Worm (Caenorhabditis elegans) whole organism, L1 larva: Measurements from ENCODE around the gene F53A9.3.

Experiments
- C16A3.4 ChIP-seq: fragments of 150-350 bp; optimal IDR thresholded peaks from 2 replicates; lab custom pipeline; 2014; ENCODE audit warnings: missing biosample characterization, missing genetic modification characterization
- C34B4.2 ChIP-seq: sonication (generic microtip); optimal IDR thresholded peaks from 2 replicates; lab custom pipeline; 2017; ENCODE audit warnings: mild to moderate bottlenecking, missing genetic modification characterization, missing compliant biosample characterization
- Y116A8C.19 ChIP-seq: sonication (generic microtip); optimal IDR thresholded peaks from 2 replicates; lab custom pipeline; 2016; ENCODE audit warnings: missing compliant biosample characterization, missing genetic modification characterization, borderline replicate concordance
- ama-1 ChIP-seq: fragments of 150-350 bp; optimal IDR thresholded peaks from 2 replicates; lab custom pipeline; 2014
- blmp-1 ChIP-seq: fragments of 150-350 bp; optimal IDR thresholded peaks from 2 replicates; lab custom pipeline; 2014; ENCODE audit warnings: missing biosample characterization, missing genetic modification characterization
- ceh-8 ChIP-seq: fragments of 200-800 bp; sonication (Bioruptor generic); optimal IDR thresholded peaks from 2 replicates; lab custom pipeline; 2018; ENCODE audit warnings: mild to moderate bottlenecking, missing genetic modification characterization, moderate library complexity, missing compliant biosample characterization
- ceh-90 ChIP-seq: sonication (generic microtip); optimal IDR thresholded peaks from 2 replicates; lab custom pipeline; 2016; ENCODE audit warnings: missing genetic modification characterization, missing compliant biosample characterization
- ces-1 ChIP-seq: fragments of 150-350 bp; optimal IDR thresholded peaks from 2 replicates; lab custom pipeline; 2014; ENCODE audit warnings: missing biosample characterization, missing genetic modification reagents, missing genetic modification characterization
- dsc-1 ChIP-seq: sonication (generic microtip); optimal IDR thresholded peaks from 2 replicates; lab custom pipeline; 2016; ENCODE audit warnings: mild to moderate bottlenecking, missing genetic modification characterization, missing compliant biosample characterization
- efl-1 ChIP-seq, 4 experiments: fragments of 150-350 bp; optimal IDR thresholded peaks in 3 of 4; peaks in 1 of 4; 1 replicate in 1 of 4; 2 replicates in 3 of 4; lab custom pipeline; 2014; ENCODE audit warnings: missing biosample characterization in 2 of 4, missing genetic modification characterization in 2 of 4, missing genetic modification reagents in 2 of 4
- elt-3 ChIP-seq, 6 experiments: fragments of 150-350 bp in 1 of 6; sonication (generic microtip); optimal IDR thresholded peaks; 2 replicates each; lab custom pipeline; 2017 to 2018; ENCODE audit warnings: missing biosample characterization in 6 of 6, missing genetic modification characterization in 6 of 6, inconsistent platforms in 1 of 6
- ets-5 ChIP-seq: fragments of 200-800 bp; sonication (Bioruptor generic); IDR thresholded peaks from 2 replicates; pipeline ENCODE4 v1.3.6; 2022; ENCODE audit warnings: missing genetic modification characterization, missing compliant biosample characterization
- fkh-10 ChIP-seq: sonication (generic microtip); optimal IDR thresholded peaks from 2 replicates; lab custom pipeline; 2017; ENCODE audit warnings: missing biosample characterization, missing genetic modification reagents, missing genetic modification characterization
- fkh-4 ChIP-seq: sonication (generic microtip); optimal IDR thresholded peaks from 2 replicates; lab custom pipeline; 2016; ENCODE audit warnings: missing compliant biosample characterization, missing genetic modification characterization, borderline replicate concordance
- hpl-2 ChIP-seq: fragments of 150-350 bp; optimal IDR thresholded peaks from 2 replicates; lab custom pipeline; 2014; ENCODE audit warnings: missing biosample characterization, missing genetic modification reagents, missing genetic modification characterization
- irx-1 ChIP-seq: sonication (generic microtip); optimal IDR thresholded peaks from 2 replicates; lab custom pipeline; 2016; ENCODE audit warnings: missing genetic modification characterization, missing compliant biosample characterization
- isw-1 ChIP-seq: fragments of 200-800 bp; sonication (Bioruptor generic); IDR thresholded peaks from 2 replicates; pipeline ENCODE4 v1.3.6; 2022; ENCODE audit warnings: missing genetic modification characterization, missing compliant biosample characterization
- jun-1 ChIP-seq: fragments of 150-350 bp; optimal IDR thresholded peaks from 2 replicates; lab custom pipeline; 2014; ENCODE audit warnings: missing biosample characterization, missing genetic modification reagents, missing genetic modification characterization
- lin-13 ChIP-seq: fragments of 150-350 bp; optimal IDR thresholded peaks from 2 replicates; lab custom pipeline; 2014; ENCODE audit warnings: missing biosample characterization, missing genetic modification reagents, missing genetic modification characterization
- lin-14 ChIP-seq: fragments of 200-800 bp; sonication (Bioruptor generic); optimal IDR thresholded peaks from 2 replicates; lab custom pipeline; 2018; ENCODE audit warnings: mild to moderate bottlenecking, missing genetic modification characterization, moderate library complexity, missing compliant biosample characterization
- lin-15B ChIP-seq: fragments of 150-350 bp; sonication (generic microtip); optimal IDR thresholded peaks from 3 replicates; lab custom pipeline; 2014; ENCODE audit warnings: missing biosample characterization, missing genetic modification characterization
- lin-35 ChIP-seq, 2 experiments: fragments of 150-350 bp; optimal IDR thresholded peaks; 2 replicates each; lab custom pipeline; 2014; ENCODE audit warnings: missing biosample characterization in 2 of 2, missing genetic modification characterization in 2 of 2, missing genetic modification reagents in 2 of 2
- lin-39 ChIP-seq: fragments of 150-350 bp; optimal IDR thresholded peaks from 2 replicates; lab custom pipeline; 2014; ENCODE audit warnings: missing biosample characterization, missing genetic modification reagents, missing genetic modification characterization
- lir-3 ChIP-seq: sonication (generic microtip); optimal IDR thresholded peaks from 2 replicates; lab custom pipeline; 2016; ENCODE audit warnings: mild to moderate bottlenecking, missing genetic modification characterization, moderate library complexity, missing compliant biosample characterization; ENCODE audit not compliant: poor library complexity
- mab-9 ChIP-seq: fragments of 200-800 bp; sonication (Bioruptor generic); IDR thresholded peaks from 2 replicates; pipeline ENCODE4 v1.3.6; 2022; ENCODE audit warnings: missing genetic modification reagents, missing genetic modification characterization, missing compliant biosample characterization
- mdl-1 ChIP-seq, 2 experiments: fragments of 150-350 bp; optimal IDR thresholded peaks; 2 replicates each; lab custom pipeline; 2014 to 2017; ENCODE audit warnings: missing biosample characterization in 2 of 2, missing genetic modification characterization in 2 of 2, inconsistent platforms in 1 of 2
- mep-1 ChIP-seq: fragments of 150-350 bp; optimal IDR thresholded peaks from 2 replicates; lab custom pipeline; 2014; ENCODE audit warnings: missing biosample characterization, missing genetic modification characterization
- nhr-11 ChIP-seq: fragments of 150-350 bp; optimal IDR thresholded peaks from 2 replicates; lab custom pipeline; 2014; ENCODE audit warnings: missing biosample characterization, missing genetic modification characterization
- nhr-19 ChIP-seq: fragments of 200-800 bp; sonication (Bioruptor generic); conservative IDR thresholded peaks from 2 replicates; pipeline ENCODE4 v1.3.6; 2022; ENCODE audit warnings: missing genetic modification characterization, missing compliant biosample characterization
- nhr-237 ChIP-seq: fragments of 150-350 bp; optimal IDR thresholded peaks from 2 replicates; lab custom pipeline; 2014; ENCODE audit warnings: missing biosample characterization, missing genetic modification characterization
- nhr-28 ChIP-seq: fragments of 150-350 bp; optimal IDR thresholded peaks from 2 replicates; lab custom pipeline; 2014; ENCODE audit warnings: missing biosample characterization, missing genetic modification characterization
- nhr-71 ChIP-seq: sonication (generic microtip); optimal IDR thresholded peaks from 2 replicates; lab custom pipeline; 2016; ENCODE audit warnings: mild to moderate bottlenecking, missing genetic modification characterization, moderate library complexity, missing compliant biosample characterization
- nhr-76 ChIP-seq: sonication (generic microtip); optimal IDR thresholded peaks from 2 replicates; lab custom pipeline; 2017; ENCODE audit warnings: missing biosample characterization, missing genetic modification characterization
- nhr-77 ChIP-seq: fragments of 150-350 bp; optimal IDR thresholded peaks from 2 replicates; lab custom pipeline; 2014; ENCODE audit warnings: missing biosample characterization, missing genetic modification characterization
- nhr-85 ChIP-seq: sonication (generic microtip); peaks from one replicate; lab custom pipeline; 2016; ENCODE audit warnings: missing genetic modification characterization, inconsistent platforms, missing compliant biosample characterization
- pqm-1 ChIP-seq: sonication (generic microtip); optimal IDR thresholded peaks from 3 replicates; lab custom pipeline; 2017; ENCODE audit warnings: missing biosample characterization, missing genetic modification characterization
- rnt-1 ChIP-seq: sonication (generic microtip); optimal IDR thresholded peaks from 2 replicates; lab custom pipeline; 2016; ENCODE audit warnings: mild to moderate bottlenecking, missing genetic modification characterization, moderate library complexity, missing compliant biosample characterization
- skn-1 ChIP-seq: fragments of 150-350 bp; optimal IDR thresholded peaks from 2 replicates; lab custom pipeline; 2014; ENCODE audit warnings: missing biosample characterization, missing genetic modification characterization
- snu-23 ChIP-seq: sonication (generic microtip); optimal IDR thresholded peaks from 2 replicates; lab custom pipeline; 2016; ENCODE audit warnings: missing genetic modification characterization, missing compliant biosample characterization
- sox-4 ChIP-seq: sonication (generic microtip); optimal IDR thresholded peaks from 2 replicates; lab custom pipeline; 2016; ENCODE audit warnings: missing genetic modification characterization, missing compliant biosample characterization
- tbx-2 ChIP-seq: sonication (generic microtip); optimal IDR thresholded peaks from 2 replicates; lab custom pipeline; 2016; ENCODE audit warnings: missing genetic modification characterization, missing compliant biosample characterization
- unc-130 ChIP-seq: fragments of 150-350 bp; optimal IDR thresholded peaks from 2 replicates; lab custom pipeline; 2017; ENCODE audit warnings: missing biosample characterization, missing genetic modification characterization, inconsistent platforms
- unc-98 ChIP-seq: fragments of 200-800 bp; sonication (Bioruptor generic); IDR thresholded peaks from 2 replicates; pipeline ENCODE4 v1.3.6; 2022; ENCODE audit warnings: missing genetic modification characterization, missing compliant biosample characterization
- vab-15 ChIP-seq: sonication (generic microtip); optimal IDR thresholded peaks from 2 replicates; lab custom pipeline; 2017; ENCODE audit warnings: missing genotype, mild to moderate bottlenecking, missing genetic modification characterization, missing compliant biosample characterization
- xbp-1 ChIP-seq: sonication (generic microtip); optimal IDR thresholded peaks from 2 replicates; lab custom pipeline; 2016; ENCODE audit warnings: missing genetic modification characterization, missing compliant biosample characterization
- ztf-11 ChIP-seq, 2 experiments: sonication (generic microtip); optimal IDR thresholded peaks; 2 replicates each; lab custom pipeline; 2016 to 2017; ENCODE audit warnings: missing genetic modification characterization in 2 of 2, missing biosample characterization in 1 of 2, missing compliant biosample characterization in 1 of 2

F53A9.3 gene

ce11 chrX:8754285-8754795 lies 46.2 kb downstream of the F53A9.3 start (continued):
- no peak for TF ChIP-seq hpl-2
- no peak for TF ChIP-seq ets-5
- no peak for TF ChIP-seq ceh-90 (tag; lab: Kevin White, UChicago)
- TF ChIP-seq fkh-10 (GFP tag; lab: Kevin White, UChicago), result no peak
- TF ChIP-seq mep-1 (tag; lab: Kevin White, UChicago), result no peak
- no peak for TF ChIP-seq sox-4 (tag; lab: Kevin White, UChicago)
- TF ChIP-seq irx-1, result no peak
- no peak for TF ChIP-seq vab-15
- TF ChIP-seq lin-39 (tag; lab: Kevin White, UChicago), result no peak
- TF ChIP-seq nhr-237 (tag; lab: Kevin White, UChicago), result no peak
- TF ChIP-seq pqm-1 (tag; lab: Kevin White, UChicago), result no peak
- TF ChIP-seq ceh-8, result no peak
- no peak for TF ChIP-seq ama-1 (lab: Kevin White, UChicago)
- no peak for TF ChIP-seq xbp-1 (tag; lab: Kevin White, UChicago)
- TF ChIP-seq nhr-11 (tag; lab: Kevin White, UChicago), result no peak
- TF ChIP-seq nhr-19, result no peak
- peak; percentile 32 for TF ChIP-seq nhr-71 (tag; lab: Kevin White, UChicago)
- peak in 1 of 2 experiments; percentile 21 for TF ChIP-seq lin-35 (GFP tag; optimal IDR thresholded peaks at IDR 0.05; lab: Kevin White, UChicago)
- TF ChIP-seq C16A3.4 (tag; lab: Kevin White, UChicago), result no peak
- no peak for TF ChIP-seq fkh-4 (tag; lab: Kevin White, UChicago)
- no peak for TF ChIP-seq jun-1
- no peak for TF ChIP-seq lin-15B
- TF ChIP-seq ztf-11 (tag; optimal IDR thresholded peaks at IDR 0.05; lab: Kevin White, UChicago), result no peak
- no peak for TF ChIP-seq ces-1 (GFP tag; lab: Kevin White, UChicago)
- TF ChIP-seq lin-13, result no peak
- peak; percentile 51 for TF ChIP-seq lin-14
- no peak for TF ChIP-seq mab-9 (GFP tag; lab: Robert Waterston, UW)
- peak; percentile 40 for TF ChIP-seq blmp-1
- TF ChIP-seq rnt-1 (tag; lab: Kevin White, UChicago), result no peak
- no peak for TF ChIP-seq lir-3 (tag; lab: Kevin White, UChicago)
- no peak for TF ChIP-seq dsc-1
- no peak for TF ChIP-seq tbx-2 (tag; lab: Kevin White, UChicago)
- no peak for TF ChIP-seq unc-98 (GFP tag; lab: Robert Waterston, UW)
- no peak for TF ChIP-seq nhr-77 (tag; lab: Kevin White, UChicago)
- no peak for TF ChIP-seq C34B4.2 (tag; lab: Kevin White, UChicago)
- no peak for TF ChIP-seq skn-1 (tag; lab: Kevin White, UChicago)
- no peak for TF ChIP-seq mdl-1 (tag; optimal IDR thresholded peaks at IDR 0.05; lab: Kevin White, UChicago)
- no peak for TF ChIP-seq efl-1 (optimal IDR thresholded peaks at IDR 0.05; lab: Kevin White, UChicago)
- TF ChIP-seq efl-1 (GFP tag; optimal IDR thresholded peaks at IDR 0.05 in 1 of 2; lab: Kevin White, UChicago), result peak in 1 of 2 experiments; percentile 71
- TF ChIP-seq isw-1, result no peak
- TF ChIP-seq snu-23, result peak; percentile 14
- TF ChIP-seq Y116A8C.19 (tag; lab: Kevin White, UChicago), result no peak
- TF ChIP-seq unc-130 (tag; lab: Kevin White, UChicago), result no peak
- TF ChIP-seq elt-3 (tag; optimal IDR thresholded peaks at IDR 0.05; lab: Kevin White, UChicago), result peak in 2 of 6 experiments; percentile 48 to 88
- no peak for TF ChIP-seq nhr-76
- TF ChIP-seq nhr-28 (tag; lab: Kevin White, UChicago), result no peak
- no peak for TF ChIP-seq nhr-85 (tag; lab: Kevin White, UChicago)
- TF ChIP-seq, all 84 proteins: peak for 9
